Worm (Caenorhabditis elegans): ENCODE data around the gene C49C3.7.

Gene C49C3.7

ce11 chrIV:17285263-17285662 lies 47.1 kb upstream of the C49C3.7 start (continued):
- TF ChIP-seq php-3 (GFP tag; IDR thresholded peaks at IDR 0.05) (no peak), dve-1 (tag; optimal IDR thresholded peaks at IDR 0.05; ENCODE audit: insufficient read depth) (peak; percentile 11), daf-12 (tag; optimal IDR thresholded peaks at IDR 0.05) (no peak), lin-15B (tag; optimal IDR thresholded peaks at IDR 0.05) (no peak), F49E8.2 (tag; optimal IDR thresholded peaks at IDR 0.05; ENCODE audit: borderline replicate concordance) (no peak), T20F7.1 (GFP tag; optimal IDR thresholded peaks at IDR 0.05) (no peak), nhr-10 (tag; optimal IDR thresholded peaks at IDR 0.05) (no peak), ztf-7 (tag; optimal IDR thresholded peaks at IDR 0.05) (no peak), egl-27 (tag; optimal IDR thresholded peaks at IDR 0.05) (no peak), dmd-8 (GFP tag; IDR thresholded peaks at IDR 0.05) (no peak), zfp-2 (tag; optimal IDR thresholded peaks at IDR 0.05) (no peak), hif-1 (tag; optimal IDR thresholded peaks at IDR 0.05) (peak in 1 of 2 experiments; percentile 26)

ce11 chrIV:17287908-17288675 lies 44.3 kb upstream of the C49C3.7 start, which contains the start of gene zipt-7.1:
TSS of gene zipt-7.1 (minus strand) at chrIV:17288139.
- TF ChIP-seq Y105C5A.15 (GFP tag; IDR thresholded peaks at IDR 0.05) (no peak), lin-38 (GFP tag; IDR thresholded peaks at IDR 0.05) (0 out of 2 replicates have a peak, but pooled peaks have one; percentile 10), egl-27 (tag; optimal IDR thresholded peaks at IDR 0.05) (no peak), ztf-7 (tag; optimal IDR thresholded peaks at IDR 0.05) (peak; percentile 48), dve-1 (tag; optimal IDR thresholded peaks at IDR 0.05; ENCODE audit: insufficient read depth) (peak; percentile 0), zfp-2 (tag; optimal IDR thresholded peaks at IDR 0.05) (no peak), R02D3.7 (tag; optimal IDR thresholded peaks at IDR 0.05) (no peak), Y75B8A.6 (GFP tag; IDR thresholded peaks at IDR 0.05) (no peak), egl-43 (GFP tag; IDR thresholded peaks at IDR 0.05) (no peak), nhr-25 (tag; optimal IDR thresholded peaks at IDR 0.05; ENCODE audit: borderline replicate concordance, insufficient read depth) (no peak), mep-1 (tag; optimal IDR thresholded peaks at IDR 0.05) (no peak), hlh-11 (tag; optimal IDR thresholded peaks at IDR 0.05) (no peak), daf-12 (tag; optimal IDR thresholded peaks at IDR 0.05) (no peak), nhr-10 (tag; optimal IDR thresholded peaks at IDR 0.05) (no peak), F37D6.2 (tag; optimal IDR thresholded peaks at IDR 0.05) (no peak)

ce11 chrIV:17291629-17292199 lies 40.6 kb upstream of the C49C3.7 start, which contains the start of the genes T28F3.11 and slc-17.4:
TSS of gene T28F3.11 (minus strand) at chrIV:17291679.
TSS of gene slc-17.4 (minus strand) at chrIV:17291733.
- TF ChIP-seq aly-2 (tag; optimal IDR thresholded peaks at IDR 0.05) (no peak), duxl-1 (tag; optimal IDR thresholded peaks at IDR 0.05; ENCODE audit: poor library complexity) (no peak), unc-62 (GFP tag; optimal IDR thresholded peaks at IDR 0.05 in 1 of 2) (peak in 1 of 2 experiments; percentile 16), unc-62 (tag; optimal IDR thresholded peaks at IDR 0.05) (no peak), T20F7.1 (GFP tag; optimal IDR thresholded peaks at IDR 0.05) (no peak)

- peak; percentile 15; the same call in 1 of the 2 replicates for TF ChIP-seq dmd-6 (GFP tag; IDR thresholded peaks at IDR 0.05)
- TF ChIP-seq daf-16 (GFP tag; optimal IDR thresholded peaks at IDR 0.05), result no peak
- TF ChIP-seq daf-16 (tag; optimal IDR thresholded peaks at IDR 0.05), result peak; percentile 48
- peak; percentile 82 for TF ChIP-seq aha-1 (tag)
- TF ChIP-seq daf-12 (tag; optimal IDR thresholded peaks at IDR 0.05), result no peak
- peak; percentile 42 for TF ChIP-seq dve-1 (tag; optimal IDR thresholded peaks at IDR 0.05; ENCODE audit: insufficient read depth)
- TF ChIP-seq mep-1 (tag; optimal IDR thresholded peaks at IDR 0.05), result peak; percentile 26
Observed at ce11 chrIV:17292350-17292749, 40.0 kb upstream of the C49C3.7 start.

ce11 chrIV:17293068-17293467 lies 39.3 kb upstream of the C49C3.7 start:
- TF ChIP-seq pqm-1 (tag; optimal IDR thresholded peaks at IDR 0.05), result peak; percentile 14
- no peak for TF ChIP-seq lin-15B (tag; optimal IDR thresholded peaks at IDR 0.05)
- TF ChIP-seq nhr-77 (tag; optimal IDR thresholded peaks at IDR 0.05), result no peak
- peak; percentile 53 for TF ChIP-seq aha-1 (tag)
- TF ChIP-seq hif-1 (tag; optimal IDR thresholded peaks at IDR 0.05), result no peak
- no peak for TF ChIP-seq nhr-76 (tag; optimal IDR thresholded peaks at IDR 0.05)
- no peak for TF ChIP-seq snpc-4 (tag; optimal IDR thresholded peaks at IDR 0.05)
- TF ChIP-seq ceh-44 (GFP tag; IDR thresholded peaks at IDR 0.05), result no peak
- no peak for TF ChIP-seq mep-1 (tag; optimal IDR thresholded peaks at IDR 0.05)
- no peak for TF ChIP-seq lin-39 (tag; optimal IDR thresholded peaks at IDR 0.05)
- no peak for TF ChIP-seq pha-4 (GFP tag; IDR thresholded peaks at IDR 0.05)
- no peak for TF ChIP-seq pha-4 (tag; optimal IDR thresholded peaks at IDR 0.05)
- no peak for TF ChIP-seq unc-39 (tag; optimal IDR thresholded peaks at IDR 0.05)
- TF ChIP-seq zip-11 (GFP tag; IDR thresholded peaks at IDR 0.05), result no peak
- no peak for TF ChIP-seq zfp-3 (GFP tag; conservative IDR thresholded peaks at IDR 0.05)
- no peak for TF ChIP-seq R02D3.7 (tag; optimal IDR thresholded peaks at IDR 0.05)
- TF ChIP-seq fos-1 (tag; optimal IDR thresholded peaks at IDR 0.05), result no peak
- TF ChIP-seq F44E2.7 (GFP tag; IDR thresholded peaks at IDR 0.05), result no peak

Measured in whole organism, L4 larva.